Worm (Caenorhabditis elegans) whole organism, L1 larva: Measurements from ENCODE around the gene ech-6.

Source experiments
- C16A3.4 ChIP-seq: fragments of 150-350 bp; optimal IDR thresholded peaks from 2 replicates; lab custom pipeline; 2014; ENCODE audit warnings: missing biosample characterization, missing genetic modification characterization
- C34B4.2 ChIP-seq: sonication (generic microtip); optimal IDR thresholded peaks from 2 replicates; lab custom pipeline; 2017; ENCODE audit warnings: mild to moderate bottlenecking, missing genetic modification characterization, missing compliant biosample characterization
- F16B12.6 ChIP-seq: fragments of 150-350 bp; optimal IDR thresholded peaks from 2 replicates; lab custom pipeline; 2014; ENCODE audit warnings: missing biosample characterization, missing genetic modification characterization
- aha-1 ChIP-seq: fragments of 150-350 bp; optimal IDR thresholded peaks from 2 replicates; lab custom pipeline; 2014; ENCODE audit warnings: missing biosample characterization, missing genetic modification characterization
- ama-1 ChIP-seq: fragments of 150-350 bp; optimal IDR thresholded peaks from 2 replicates; lab custom pipeline; 2014
- ceh-63 ChIP-seq: fragments of 200-800 bp; sonication (Bioruptor generic); optimal IDR thresholded peaks from 2 replicates; lab custom pipeline; 2018; ENCODE audit warnings: mild to moderate bottlenecking, missing genetic modification characterization, missing compliant biosample characterization
- ceh-88 ChIP-seq: fragments of 200-800 bp; sonication (Bioruptor generic); IDR thresholded peaks from 2 replicates; pipeline ENCODE4 v1.3.6; 2022; ENCODE audit warnings: missing genetic modification characterization, missing compliant biosample characterization
- dpl-1 ChIP-seq, 3 experiments: fragments of 150-350 bp in 2 of 3; sonication (generic microtip) in 1 of 3; optimal IDR thresholded peaks; 2 replicates each; lab custom pipeline; 2014 to 2017; ENCODE audit warnings: missing biosample characterization in 3 of 3, missing genetic modification characterization in 3 of 3, missing genetic modification reagents in 3 of 3
- efl-1 ChIP-seq, 4 experiments: fragments of 150-350 bp; optimal IDR thresholded peaks in 3 of 4; peaks in 1 of 4; 1 replicate in 1 of 4; 2 replicates in 3 of 4; lab custom pipeline; 2014; ENCODE audit warnings: missing biosample characterization in 2 of 4, missing genetic modification characterization in 2 of 4, missing genetic modification reagents in 2 of 4
- efl-3 ChIP-seq: fragments of 200-800 bp; sonication (Bioruptor generic); optimal IDR thresholded peaks from 2 replicates; lab custom pipeline; 2018; ENCODE audit warnings: mild to moderate bottlenecking, missing genetic modification characterization, missing compliant biosample characterization
- egl-27 ChIP-seq, 2 experiments: fragments of 150-350 bp in 1 of 2; sonication (generic microtip); optimal IDR thresholded peaks; 3 replicates each; lab custom pipeline; 2017 to 2018; ENCODE audit warnings: missing biosample characterization in 2 of 2, missing genetic modification characterization in 2 of 2, missing genetic modification reagents in 2 of 2
- elt-2 ChIP-seq: sonication (generic microtip); optimal IDR thresholded peaks from 2 replicates; lab custom pipeline; 2016; ENCODE audit warnings: missing genetic modification characterization, mild to moderate bottlenecking, inconsistent platforms, missing compliant biosample characterization, missing genetic modification reagents
- fkh-10 ChIP-seq: sonication (generic microtip); optimal IDR thresholded peaks from 2 replicates; lab custom pipeline; 2017; ENCODE audit warnings: missing biosample characterization, missing genetic modification reagents, missing genetic modification characterization
- fkh-4 ChIP-seq: sonication (generic microtip); optimal IDR thresholded peaks from 2 replicates; lab custom pipeline; 2016; ENCODE audit warnings: missing compliant biosample characterization, missing genetic modification characterization, borderline replicate concordance
- fkh-8 ChIP-seq: sonication (generic microtip); optimal IDR thresholded peaks from 2 replicates; lab custom pipeline; 2016; ENCODE audit warnings: mild to moderate bottlenecking, missing genetic modification characterization, missing compliant biosample characterization
- hlh-17 ChIP-seq: fragments of 200-800 bp; sonication (Bioruptor generic); optimal IDR thresholded peaks from 2 replicates; lab custom pipeline; 2018; ENCODE audit warnings: missing genetic modification characterization, mild to moderate bottlenecking, missing compliant biosample characterization, moderate library complexity, borderline replicate concordance
- hlh-4 ChIP-seq: sonication (generic microtip); optimal IDR thresholded peaks from 2 replicates; lab custom pipeline; 2016; ENCODE audit warnings: mild to moderate bottlenecking, missing genetic modification characterization, missing compliant biosample characterization
- irx-1 ChIP-seq: sonication (generic microtip); optimal IDR thresholded peaks from 2 replicates; lab custom pipeline; 2016; ENCODE audit warnings: missing genetic modification characterization, missing compliant biosample characterization
- isw-1 ChIP-seq: fragments of 200-800 bp; sonication (Bioruptor generic); IDR thresholded peaks from 2 replicates; pipeline ENCODE4 v1.3.6; 2022; ENCODE audit warnings: missing genetic modification characterization, missing compliant biosample characterization
- lin-35 ChIP-seq, 2 experiments: fragments of 150-350 bp; optimal IDR thresholded peaks; 2 replicates each; lab custom pipeline; 2014; ENCODE audit warnings: missing biosample characterization in 2 of 2, missing genetic modification characterization in 2 of 2, missing genetic modification reagents in 2 of 2
- mab-9 ChIP-seq: fragments of 200-800 bp; sonication (Bioruptor generic); IDR thresholded peaks from 2 replicates; pipeline ENCODE4 v1.3.6; 2022; ENCODE audit warnings: missing genetic modification reagents, missing genetic modification characterization, missing compliant biosample characterization
- mdl-1 ChIP-seq, 2 experiments: fragments of 150-350 bp; optimal IDR thresholded peaks; 2 replicates each; lab custom pipeline; 2014 to 2017; ENCODE audit warnings: missing biosample characterization in 2 of 2, missing genetic modification characterization in 2 of 2, inconsistent platforms in 1 of 2
- mef-2 ChIP-seq: fragments of 150-350 bp; optimal IDR thresholded peaks from 2 replicates; lab custom pipeline; 2014; ENCODE audit warnings: missing biosample characterization, missing genetic modification characterization
- nhr-11 ChIP-seq: fragments of 150-350 bp; optimal IDR thresholded peaks from 2 replicates; lab custom pipeline; 2014; ENCODE audit warnings: missing biosample characterization, missing genetic modification characterization
- nhr-12 ChIP-seq: sonication (generic microtip); optimal IDR thresholded peaks from 2 replicates; lab custom pipeline; 2017; ENCODE audit warnings: missing biosample characterization, missing genetic modification characterization
- nhr-47 ChIP-seq: sonication (generic microtip); optimal IDR thresholded peaks from 2 replicates; lab custom pipeline; 2016; ENCODE audit warnings: mild to moderate bottlenecking, missing genetic modification characterization, moderate library complexity, missing compliant biosample characterization
- nhr-71 ChIP-seq: sonication (generic microtip); optimal IDR thresholded peaks from 2 replicates; lab custom pipeline; 2016; ENCODE audit warnings: mild to moderate bottlenecking, missing genetic modification characterization, moderate library complexity, missing compliant biosample characterization
- nhr-76 ChIP-seq: sonication (generic microtip); optimal IDR thresholded peaks from 2 replicates; lab custom pipeline; 2017; ENCODE audit warnings: missing biosample characterization, missing genetic modification characterization
- nhr-77 ChIP-seq: fragments of 150-350 bp; optimal IDR thresholded peaks from 2 replicates; lab custom pipeline; 2014; ENCODE audit warnings: missing biosample characterization, missing genetic modification characterization
- pag-3 ChIP-seq: sonication (generic microtip); optimal IDR thresholded peaks from 2 replicates; lab custom pipeline; 2017; ENCODE audit warnings: missing genetic modification characterization, mild to moderate bottlenecking, missing compliant biosample characterization, antibody characterized with exemption, borderline replicate concordance; ENCODE audit not compliant: insufficient read depth
- pax-3 ChIP-seq: fragments of 200-800 bp; sonication (Bioruptor generic); optimal IDR thresholded peaks from 2 replicates; lab custom pipeline; 2018; ENCODE audit warnings: mild to moderate bottlenecking, missing genetic modification characterization, moderate library complexity, missing compliant biosample characterization
- pqm-1 ChIP-seq: sonication (generic microtip); optimal IDR thresholded peaks from 3 replicates; lab custom pipeline; 2017; ENCODE audit warnings: missing biosample characterization, missing genetic modification characterization
- rnt-1 ChIP-seq: sonication (generic microtip); optimal IDR thresholded peaks from 2 replicates; lab custom pipeline; 2016; ENCODE audit warnings: mild to moderate bottlenecking, missing genetic modification characterization, moderate library complexity, missing compliant biosample characterization
- snpc-4 ChIP-seq: fragments of 150-350 bp; optimal IDR thresholded peaks from 2 replicates; lab custom pipeline; 2014; ENCODE audit warnings: missing biosample characterization, missing genetic modification characterization
- snu-23 ChIP-seq: sonication (generic microtip); optimal IDR thresholded peaks from 2 replicates; lab custom pipeline; 2016; ENCODE audit warnings: missing genetic modification characterization, missing compliant biosample characterization
- sox-4 ChIP-seq: sonication (generic microtip); optimal IDR thresholded peaks from 2 replicates; lab custom pipeline; 2016; ENCODE audit warnings: missing genetic modification characterization, missing compliant biosample characterization
- sptf-1 ChIP-seq: fragments of 150-350 bp; optimal IDR thresholded peaks from 2 replicates; lab custom pipeline; 2014; ENCODE audit warnings: missing biosample characterization, missing genetic modification characterization
- swsn-7 ChIP-seq: sonication (generic microtip); optimal IDR thresholded peaks from 2 replicates; lab custom pipeline; 2016; ENCODE audit warnings: missing genetic modification characterization, missing compliant biosample characterization
- tbx-2 ChIP-seq: sonication (generic microtip); optimal IDR thresholded peaks from 2 replicates; lab custom pipeline; 2016; ENCODE audit warnings: missing genetic modification characterization, missing compliant biosample characterization
- tlp-1 ChIP-seq: fragments of 150-350 bp; optimal IDR thresholded peaks from 2 replicates; lab custom pipeline; 2014; ENCODE audit warnings: missing biosample characterization, missing genetic modification characterization
- unc-130 ChIP-seq: fragments of 150-350 bp; optimal IDR thresholded peaks from 2 replicates; lab custom pipeline; 2017; ENCODE audit warnings: missing biosample characterization, missing genetic modification characterization, inconsistent platforms
- unc-30 ChIP-seq: sonication (generic microtip); optimal IDR thresholded peaks from 2 replicates; lab custom pipeline; 2017; ENCODE audit warnings: missing biosample characterization, missing genetic modification characterization
- unc-98 ChIP-seq: fragments of 200-800 bp; sonication (Bioruptor generic); IDR thresholded peaks from 2 replicates; pipeline ENCODE4 v1.3.6; 2022; ENCODE audit warnings: missing genetic modification characterization, missing compliant biosample characterization
- xbp-1 ChIP-seq: sonication (generic microtip); optimal IDR thresholded peaks from 2 replicates; lab custom pipeline; 2016; ENCODE audit warnings: missing genetic modification characterization, missing compliant biosample characterization
- zip-4 ChIP-seq: fragments of 200-800 bp; sonication (Bioruptor generic); optimal IDR thresholded peaks from 2 replicates; lab custom pipeline; 2018; ENCODE audit warnings: mild to moderate bottlenecking, missing genetic modification characterization, moderate library complexity, missing compliant biosample characterization

Gene ech-6

DNA sequence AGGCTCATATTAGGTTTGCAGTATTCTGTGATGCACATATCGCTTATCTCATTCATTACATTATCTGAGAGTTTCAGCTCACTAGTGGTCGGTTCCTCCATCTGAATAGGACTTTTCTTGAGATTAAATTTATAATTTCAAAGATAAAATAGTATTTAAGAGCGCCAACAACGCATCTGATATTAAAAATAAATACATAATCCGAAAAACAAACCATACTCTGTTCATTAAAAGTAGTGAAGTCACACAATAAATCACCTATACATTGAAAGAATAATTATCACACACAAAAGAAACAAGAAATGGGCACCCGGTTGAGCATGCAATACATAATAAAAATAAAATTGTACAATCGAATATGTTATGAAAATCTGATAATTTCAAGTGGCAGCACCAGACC lies 4.7 kb upstream of the ech-6 start, which contains the start of gene vps-53:
Gene vps-53 (minus strand): TSS at position 101 of the 400 bp plus-strand sequence.
- TF ChIP-seq unc-130 (tag; lab: Kevin White, UChicago) (no peak), fkh-8 (tag; lab: Kevin White, UChicago) (no peak), zip-4 (GFP tag; lab: Kevin White, UChicago) (no peak), nhr-12 (tag; lab: Kevin White, UChicago) (no peak), unc-30 (no peak), snu-23 (GFP tag; lab: Kevin White, UChicago) (no peak), lin-35 (GFP tag; optimal IDR thresholded peaks at IDR 0.05; lab: Kevin White, UChicago) (no peak)

- no peak for TF ChIP-seq fkh-4 (tag; lab: Kevin White, UChicago)
- TF ChIP-seq ceh-88 (GFP tag; lab: Robert Waterston, UW) = no peak
- TF ChIP-seq hlh-4 (tag; lab: Kevin White, UChicago) = peak; percentile 23
- TF ChIP-seq pag-3 (tag; lab: Kevin White, UChicago) = no peak
- no peak for TF ChIP-seq hlh-17 (GFP tag; lab: Kevin White, UChicago)
- TF ChIP-seq ama-1 (lab: Kevin White, UChicago) = no peak
- TF ChIP-seq xbp-1 (tag; lab: Kevin White, UChicago) = no peak
- no peak for TF ChIP-seq aha-1
- peak; percentile 40 for TF ChIP-seq nhr-71 (tag; lab: Kevin White, UChicago)
- no peak for TF ChIP-seq sox-4 (tag; lab: Kevin White, UChicago)
- no peak for TF ChIP-seq isw-1 (GFP tag; lab: Robert Waterston, UW)
- no peak for TF ChIP-seq egl-27 (tag; optimal IDR thresholded peaks at IDR 0.05; lab: Kevin White, UChicago)
- no peak for TF ChIP-seq fkh-8 (tag; lab: Kevin White, UChicago)
- TF ChIP-seq efl-1 (optimal IDR thresholded peaks at IDR 0.05; lab: Kevin White, UChicago) = no peak
- peak in 1 of 2 experiments; percentile 56 for TF ChIP-seq efl-1 (GFP tag; optimal IDR thresholded peaks at IDR 0.05 in 1 of 2; lab: Kevin White, UChicago)
- TF ChIP-seq efl-3 = no peak
Observed at ce11 chrIII:9751074-9751473, 1.6 kb downstream of the ech-6 start, which contains the start of gene T05G5.5. T05G5.5 (minus strand) TSS chrIII:9751432.

- TF ChIP-seq sptf-1 (tag; lab: Kevin White, UChicago) (no peak), C34B4.2 (tag; lab: Kevin White, UChicago) (no peak), snu-23 (GFP tag; lab: Kevin White, UChicago) (no peak), swsn-7 (tag; lab: Kevin White, UChicago) (no peak), nhr-76 (tag; lab: Kevin White, UChicago) (no peak), mdl-1 (tag; optimal IDR thresholded peaks at IDR 0.05; lab: Kevin White, UChicago) (no peak), pax-3 (tag; lab: Kevin White, UChicago) (no peak), nhr-11 (tag; lab: Kevin White, UChicago) (no peak), pqm-1 (tag; lab: Kevin White, UChicago) (no peak), nhr-47 (tag; lab: Kevin White, UChicago) (no peak), irx-1 (tag; lab: Kevin White, UChicago) (no peak), elt-2 (tag; lab: Kevin White, UChicago) (no peak), dpl-1 (GFP tag; optimal IDR thresholded peaks at IDR 0.05; lab: Kevin White, UChicago) (no peak)
Observed at ce11 chrIII:9748694-9749093, 4.0 kb downstream of the ech-6 start, which contains the start of gene T05G5.4. T05G5.4 (plus strand) TSS chrIII:9748934.

DNA sequence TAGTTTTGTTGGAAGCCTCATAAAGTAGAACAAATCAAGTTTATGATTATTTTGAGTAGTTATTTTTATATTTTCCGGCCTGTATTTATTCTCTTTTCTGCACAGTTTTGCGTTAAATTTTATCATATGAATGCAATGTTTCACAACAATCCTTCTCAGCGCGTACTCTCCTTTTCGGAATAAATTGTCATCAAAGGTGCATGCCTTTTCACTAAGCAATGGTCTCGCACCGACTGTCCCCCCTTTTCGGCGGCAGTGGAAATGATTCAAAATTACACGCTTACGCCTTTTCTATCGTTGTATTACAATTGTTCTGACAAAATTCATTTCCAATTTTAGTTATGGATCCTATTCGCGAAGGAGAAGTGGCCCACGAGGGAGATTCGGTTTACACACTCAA lies 5.5 kb downstream of the ech-6 start, which contains the start of the genes iff-1 and cdk-1:
Gene iff-1 (minus strand): TSS at position 61 of the 400 bp plus-strand sequence.
Gene cdk-1 (plus strand): TSS at position 340 of the 400 bp plus-strand sequence.
- peak; percentile 0 for TF ChIP-seq tbx-2
- TF ChIP-seq C34B4.2 (tag; lab: Kevin White, UChicago) = no peak
- TF ChIP-seq sox-4 (tag; lab: Kevin White, UChicago) = no peak
- no peak for TF ChIP-seq nhr-77 (tag; lab: Kevin White, UChicago)
- no peak for TF ChIP-seq hlh-17 (GFP tag; lab: Kevin White, UChicago)
- no peak for TF ChIP-seq fkh-10 (GFP tag; lab: Kevin White, UChicago)
- peak; percentile 43 for TF ChIP-seq rnt-1 (tag; lab: Kevin White, UChicago)
- no peak for TF ChIP-seq mab-9 (GFP tag; lab: Robert Waterston, UW)
- TF ChIP-seq nhr-76 (tag; lab: Kevin White, UChicago) = no peak
- no peak for TF ChIP-seq F16B12.6
- peak; percentile 43 for TF ChIP-seq C16A3.4 (tag; lab: Kevin White, UChicago)
- TF ChIP-seq unc-30 = no peak
- TF ChIP-seq unc-98 (GFP tag; lab: Robert Waterston, UW) = no peak
- TF ChIP-seq dpl-1 (GFP tag; optimal IDR thresholded peaks at IDR 0.05; lab: Kevin White, UChicago) = peak; percentile 79 to 90 (median 86)
- TF ChIP-seq pag-3 (tag; lab: Kevin White, UChicago) = no peak
- no peak for TF ChIP-seq nhr-11 (tag; lab: Kevin White, UChicago)
- TF ChIP-seq tlp-1 (tag; lab: Kevin White, UChicago) = no peak
- no peak for TF ChIP-seq snpc-4
- no peak for TF ChIP-seq ama-1 (lab: Kevin White, UChicago)
- no peak for TF ChIP-seq ceh-63 (GFP tag; lab: Kevin White, UChicago)
- TF ChIP-seq mef-2 = no peak
